Worm (Caenorhabditis elegans): ENCODE results near the gene elo-2.

ce11 chrIV:17483230-17483629, 16.0 kb upstream of the elo-2 start, which contains the start of gene rabr-2:
- no peak for TF ChIP-seq nhr-237 (tag; optimal IDR thresholded peaks at IDR 0.05)
- no peak for TF ChIP-seq peb-1 (tag; optimal IDR thresholded peaks at IDR 0.05)
- no peak for TF ChIP-seq F13H6.1 (tag; optimal IDR thresholded peaks at IDR 0.05)
- no peak for TF ChIP-seq ceh-16 (tag; optimal IDR thresholded peaks at IDR 0.05)
- no peak for TF ChIP-seq snpc-4 (tag; optimal IDR thresholded peaks at IDR 0.05)
- no peak for TF ChIP-seq lsy-2 (tag; optimal IDR thresholded peaks at IDR 0.05)
- no peak for TF ChIP-seq nhr-77 (tag; optimal IDR thresholded peaks at IDR 0.05)
- no peak for TF ChIP-seq nhr-21 (tag; optimal IDR thresholded peaks at IDR 0.05)
- no peak for TF ChIP-seq dmd-4 (tag; optimal IDR thresholded peaks at IDR 0.05)
- TF ChIP-seq ztf-4 (tag; optimal IDR thresholded peaks at IDR 0.05), result no peak
- no peak for TF ChIP-seq fos-1 (tag; optimal IDR thresholded peaks at IDR 0.05)
- no peak for TF ChIP-seq ztf-11 (tag; optimal IDR thresholded peaks at IDR 0.05)
- TF ChIP-seq egl-27 (tag; optimal IDR thresholded peaks at IDR 0.05), result no peak
- no peak for TF ChIP-seq unc-62 (GFP tag; optimal IDR thresholded peaks at IDR 0.05)
